Worm (Caenorhabditis elegans) whole organism, L4 larva: ENCODE measurements around the gene wdr-5.3.

ENCODE experiments used
- F26F4.8 ChIP-seq: fragments of 200-800 bp; sonication (Bioruptor generic); conservative IDR thresholded peaks from 2 replicates; pipeline ENCODE4 v1.3.6; 2022; ENCODE audit warnings: missing genetic modification characterization, missing compliant biosample characterization
- ama-1 ChIP-seq: fragments of 150-350 bp; optimal IDR thresholded peaks from 2 replicates; lab custom pipeline; 2014; ENCODE audit warnings: inconsistent platforms, mixed read lengths
- ceh-82 ChIP-seq: sonication (generic microtip); optimal IDR thresholded peaks from 2 replicates; lab custom pipeline; 2017; ENCODE audit warnings: missing biosample characterization, missing genetic modification characterization
- fkh-10 ChIP-seq: fragments of 150-350 bp; optimal IDR thresholded peaks from 2 replicates; lab custom pipeline; 2014; ENCODE audit warnings: missing biosample characterization, missing genetic modification reagents, missing genetic modification characterization
- fos-1 ChIP-seq: fragments of 150-350 bp; optimal IDR thresholded peaks from 2 replicates; lab custom pipeline; 2014; ENCODE audit warnings: missing biosample characterization, missing genetic modification characterization
- lin-13 ChIP-seq: fragments of 150-350 bp; optimal IDR thresholded peaks from 2 replicates; lab custom pipeline; 2014; ENCODE audit warnings: missing biosample characterization, missing genetic modification reagents, missing genetic modification characterization
- lin-38 ChIP-seq: fragments of 200-800 bp; sonication (Bioruptor generic); IDR thresholded peaks from 2 replicates; pipeline ENCODE4 v1.3.6; 2022; ENCODE audit warnings: missing genetic modification reagents, missing genetic modification characterization, missing compliant biosample characterization
- lin-39 ChIP-seq: fragments of 150-350 bp; optimal IDR thresholded peaks from 2 replicates; lab custom pipeline; 2014; ENCODE audit warnings: missing biosample characterization, missing genetic modification reagents, missing genetic modification characterization
- lir-3 ChIP-seq: sonication (generic microtip); optimal IDR thresholded peaks from 2 replicates; lab custom pipeline; 2016; ENCODE audit warnings: mild to moderate bottlenecking, missing genetic modification characterization, missing compliant biosample characterization
- nhr-11 ChIP-seq: fragments of 150-350 bp; optimal IDR thresholded peaks from 2 replicates; lab custom pipeline; 2014; ENCODE audit warnings: missing biosample characterization, missing genetic modification characterization
- nhr-41 ChIP-seq: fragments of 200-800 bp; sonication (Bioruptor generic); IDR thresholded peaks from 2 replicates; pipeline ENCODE4 v1.3.6; 2022; ENCODE audit warnings: missing genetic modification reagents, missing genetic modification characterization, missing compliant biosample characterization
- php-3 ChIP-seq: fragments of 200-800 bp; sonication (Bioruptor generic); IDR thresholded peaks from 2 replicates; pipeline ENCODE4 v1.3.6; 2022; ENCODE audit warnings: missing genetic modification reagents, missing genetic modification characterization, missing compliant biosample characterization
- rbr-2 ChIP-seq: sonication (generic microtip); optimal IDR thresholded peaks from 2 replicates; lab custom pipeline; 2016; ENCODE audit warnings: missing genotype, missing genetic modification characterization, missing compliant biosample characterization

DNA sequence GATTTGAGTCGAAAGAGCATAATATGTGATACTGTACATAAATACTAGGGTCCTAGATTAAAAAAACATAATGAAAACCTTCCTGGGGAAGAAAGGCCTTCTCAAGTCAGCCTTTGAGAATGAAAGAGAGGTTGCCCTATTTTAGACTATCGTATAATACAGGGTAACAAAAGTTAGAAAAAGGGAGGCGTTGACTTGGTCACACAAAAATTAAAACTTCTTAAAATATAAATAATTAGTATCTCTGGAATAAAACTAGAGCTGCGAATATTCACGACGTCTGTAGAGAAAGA lies 24.4 kb upstream of the wdr-5.3 start:
- TF ChIP-seq fos-1 (tag; lab: Kevin White, UChicago) = no peak
- no peak for TF ChIP-seq nhr-41 (GFP tag; lab: Robert Waterston, UW)
- no peak for TF ChIP-seq lin-13 (GFP tag; lab: Kevin White, UChicago)
- TF ChIP-seq nhr-11 = no peak
- no peak for TF ChIP-seq lin-38
- TF ChIP-seq lir-3 (tag; lab: Kevin White, UChicago) = no peak
- TF ChIP-seq F26F4.8 (GFP tag; lab: Robert Waterston, UW) = no peak
- TF ChIP-seq rbr-2 (tag; lab: Kevin White, UChicago) = no peak
- TF ChIP-seq lin-39 (tag; lab: Kevin White, UChicago) = no peak
- TF ChIP-seq ceh-82 = no peak
- no peak for TF ChIP-seq ama-1 (lab: Kevin White, UChicago)
- TF ChIP-seq fkh-10 (GFP tag; lab: Kevin White, UChicago) = no peak
- TF ChIP-seq php-3 (GFP tag; lab: Robert Waterston, UW) = no peak
